Worm (Caenorhabditis elegans): ENCODE measurements around the gene aakg-2.
"Not testable (repeated sequence)": the region's sequence is repeated elsewhere in the genome, so short reads cannot be mapped to it uniquely, and the experiment has no call there.

aakg-2 gene

DNA sequence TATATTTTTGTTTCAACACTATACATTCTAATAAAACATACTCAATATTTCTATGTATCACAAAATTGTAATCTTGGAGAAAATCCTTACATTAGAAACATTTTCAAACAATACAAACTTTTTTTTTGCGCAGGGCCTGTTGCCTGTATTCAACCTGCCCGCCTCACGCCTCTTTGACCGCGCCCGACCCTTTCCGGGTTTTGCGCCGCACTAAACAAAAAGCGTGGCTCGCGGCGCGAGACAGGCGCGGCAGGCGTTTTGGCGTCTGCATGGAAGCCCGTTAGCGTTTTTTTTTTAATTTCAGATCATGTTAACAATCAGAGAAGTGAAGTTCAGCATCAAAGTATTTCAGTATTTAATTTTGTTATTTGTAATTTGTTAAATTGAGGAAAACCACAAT is 25.9 kb downstream of the aakg-2 start:
- TF ChIP-seq unc-62 (GFP tag; optimal IDR thresholded peaks at IDR 0.05), result no peak

- no peak for TF ChIP-seq unc-62 (GFP tag; optimal IDR thresholded peaks at IDR 0.05)
Observed at ce11 chrX:16840738-16841137, 28.1 kb downstream of the aakg-2 start, which contains the start of gene dyla-1. TSS of gene dyla-1 (plus strand) at chrX:16841038.

ce11 chrX:16836304-16836703 is 32.5 kb downstream of the aakg-2 start, which contains the start of gene F41G4.7:
TSS of gene F41G4.7 (minus strand) at chrX:16836404.
- TF ChIP-seq unc-62 (GFP tag; optimal IDR thresholded peaks at IDR 0.05), result no peak

DNA sequence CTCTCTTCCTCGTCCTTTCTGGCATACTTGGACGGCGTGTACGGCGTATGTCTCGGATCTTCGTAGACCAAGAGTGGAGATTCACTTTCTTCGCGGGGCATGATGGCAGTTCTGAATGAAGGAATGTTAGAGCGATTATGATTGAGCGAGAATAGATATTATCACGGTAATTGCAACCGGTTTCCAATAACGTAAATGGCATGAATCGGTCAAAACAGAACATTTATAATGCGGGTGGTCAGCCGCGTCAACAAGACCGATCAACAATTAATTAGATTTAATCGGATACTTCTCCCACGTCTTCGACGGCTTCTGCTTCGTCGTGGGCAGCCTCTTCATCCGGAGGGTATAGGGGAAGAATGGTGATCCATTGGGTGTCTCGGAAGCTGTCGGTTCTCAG is 34.1 kb downstream of the aakg-2 start, which contains the start of gene F41G4.13:
Gene F41G4.13, minus strand, starts transcription at position 101 of the 400 bp plus-strand sequence.
- TF ChIP-seq unc-62 (GFP tag; optimal IDR thresholded peaks at IDR 0.05), result not testable (repeated sequence)

- no peak for TF ChIP-seq unc-62 (GFP tag; optimal IDR thresholded peaks at IDR 0.05)
Observed at ce11 chrX:16826500-16826899, 42.3 kb downstream of the aakg-2 start.

DNA sequence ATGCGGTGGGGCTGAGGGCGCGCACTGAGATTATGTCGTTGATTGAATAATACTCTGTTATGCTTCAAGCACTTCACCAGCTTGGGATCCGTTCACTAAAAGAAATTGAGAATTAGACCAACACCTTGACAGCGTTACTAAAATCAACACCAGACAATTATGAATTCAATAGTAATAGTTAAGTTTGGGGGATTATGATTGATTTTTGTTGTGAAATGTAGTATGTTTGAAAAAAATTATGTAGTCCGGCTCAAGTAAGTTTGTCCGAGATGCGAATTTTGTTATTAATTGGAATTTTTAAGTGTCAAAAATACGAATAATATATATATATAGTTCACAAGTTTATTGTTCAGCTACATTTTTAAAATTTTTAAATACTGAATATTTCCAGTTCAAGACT is 43.5 kb downstream of the aakg-2 start, which contains the start of gene sto-5:
Gene sto-5, minus strand, starts transcription at position 101 of the 400 bp plus-strand sequence.
- no peak for TF ChIP-seq unc-62 (GFP tag; optimal IDR thresholded peaks at IDR 0.05)

DNA sequence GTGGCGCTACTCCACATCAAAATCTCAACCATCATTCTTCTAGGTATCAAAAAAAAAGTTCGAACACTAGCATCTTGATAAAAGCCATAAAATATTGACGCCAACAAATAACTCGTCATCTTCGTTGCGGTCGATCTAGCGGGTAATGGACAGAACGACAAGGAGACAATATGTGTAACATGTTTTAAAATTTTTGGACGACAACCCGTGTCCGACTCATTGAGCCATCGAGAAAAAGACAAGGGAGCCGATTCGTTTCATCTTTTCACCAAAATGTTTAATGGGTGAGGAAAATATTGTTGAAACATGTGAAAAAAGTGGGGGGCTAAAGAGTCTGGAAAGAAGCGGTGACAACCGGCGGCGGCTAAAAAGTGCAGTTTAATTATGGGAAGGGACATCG is 47.3 kb downstream of the aakg-2 start:
- TF ChIP-seq unc-62 (GFP tag; optimal IDR thresholded peaks at IDR 0.05), result no peak

ce11 chrX:16818271-16818670 is 50.6 kb downstream of the aakg-2 start:
- no peak for TF ChIP-seq unc-62 (GFP tag; optimal IDR thresholded peaks at IDR 0.05)

- TF ChIP-seq unc-62 (GFP tag; optimal IDR thresholded peaks at IDR 0.05), result no peak
Observed at ce11 chrX:16816854-16817253, 52.0 kb downstream of the aakg-2 start.

Data from whole organism, dauer.